Fruit fly (Drosophila melanogaster) S2 (cell line): ENCODE measurements around the gene CG3337.

Experiments used
- CG8478 ChIP-seq: fragments of >200 bp; optimal IDR thresholded peaks from 2 replicates; lab custom pipeline; 2018
- CTCF ChIP-seq, 2 experiments: fragments of >200 bp; optimal IDR thresholded peaks; 2 replicates each; lab custom pipeline; 2018

The CG3337 gene

dm6 chr3R:21223453-21224057 lies at the start of gene CG3337, which contains the start of gene Nelf-A:
TSS of gene CG3337 (minus strand) at chr3R:21223584.
TSS of gene Nelf-A (plus strand) at chr3R:21223704.
- TF ChIP-seq CTCF (optimal IDR thresholded peaks at IDR 0.05; lab: Kevin White, UChicago) (peak; percentile 96 to 98), CG8478 (no peak)

- no peak for TF ChIP-seq CTCF (optimal IDR thresholded peaks at IDR 0.05; lab: Kevin White, UChicago)
- no peak for TF ChIP-seq CG8478
Observed at dm6 chr3R:21271208-21271607, 47.8 kb upstream of the CG3337 start.

- no peak for TF ChIP-seq CTCF (optimal IDR thresholded peaks at IDR 0.05; lab: Kevin White, UChicago)
- TF ChIP-seq CG8478: no peak
Observed at dm6 chr3R:21270609-21271143, 47.3 kb upstream of the CG3337 start.

- TF ChIP-seq CG8478 (no peak), CTCF (optimal IDR thresholded peaks at IDR 0.05; lab: Kevin White, UChicago) (no peak)
Observed at dm6 chr3R:21269923-21270322, 46.5 kb upstream of the CG3337 start, which contains the start of the genes AP-2sigma and Idi. TSS of gene AP-2sigma (minus strand) at chr3R:21270075. TSS of gene Idi (plus strand) at chr3R:21270126.

dm6 chr3R:21268873-21269272 lies 45.5 kb upstream of the CG3337 start, which contains the start of gene Rab1:
TSS of gene Rab1 (minus strand) at chr3R:21269060.
- no peak for TF ChIP-seq CG8478
- TF ChIP-seq CTCF (optimal IDR thresholded peaks at IDR 0.05; lab: Kevin White, UChicago): no peak

dm6 chr3R:21267972-21268512 lies 44.7 kb upstream of the CG3337 start:
- TF ChIP-seq CG8478: no peak

dm6 chr3R:21263177-21263576 lies 39.8 kb upstream of the CG3337 start:
- TF ChIP-seq CTCF (optimal IDR thresholded peaks at IDR 0.05; lab: Kevin White, UChicago) (no peak), CG8478 (no peak)

- no peak for TF ChIP-seq CTCF (optimal IDR thresholded peaks at IDR 0.05; lab: Kevin White, UChicago)
- TF ChIP-seq CG8478: no peak
Observed at dm6 chr3R:21260795-21261194, 37.4 kb upstream of the CG3337 start.

dm6 chr3R:21254296-21254695 lies 30.9 kb upstream of the CG3337 start:
- TF ChIP-seq CG8478: no peak
- TF ChIP-seq CTCF (optimal IDR thresholded peaks at IDR 0.05; lab: Kevin White, UChicago): no peak

dm6 chr3R:21252478-21252877 lies 29.1 kb upstream of the CG3337 start:
- TF ChIP-seq CG8478: no peak
- peak; percentile 64 for TF ChIP-seq CTCF (optimal IDR thresholded peaks at IDR 0.05; lab: Kevin White, UChicago)

dm6 chr3R:21246492-21247061 lies 23.2 kb upstream of the CG3337 start, which contains the start of gene ETHR:
TSS of gene ETHR (plus strand) at chr3R:21247011.
- TF ChIP-seq CG8478 (no peak), CTCF (optimal IDR thresholded peaks at IDR 0.05; lab: Kevin White, UChicago) (no peak)

dm6 chr3R:21245846-21246245 lies 22.5 kb upstream of the CG3337 start:
- TF ChIP-seq CG8478 (no peak), CTCF (optimal IDR thresholded peaks at IDR 0.05; lab: Kevin White, UChicago) (no peak)

- TF ChIP-seq CG8478 (no peak), CTCF (optimal IDR thresholded peaks at IDR 0.05; lab: Kevin White, UChicago) (no peak)
Observed at dm6 chr3R:21242318-21242717, 18.9 kb upstream of the CG3337 start, which contains the start of gene CG5892. TSS of gene CG5892 (plus strand) at chr3R:21242618.

dm6 chr3R:21241332-21241731 lies 17.9 kb upstream of the CG3337 start:
- TF ChIP-seq CG8478 (no peak), CTCF (optimal IDR thresholded peaks at IDR 0.05; lab: Kevin White, UChicago) (no peak)

- TF ChIP-seq CTCF (optimal IDR thresholded peaks at IDR 0.05; lab: Kevin White, UChicago): no peak
- TF ChIP-seq CG8478: no peak
Observed at dm6 chr3R:21237099-21237498, 13.7 kb upstream of the CG3337 start, which contains the start of gene e. TSS of gene e (minus strand) at chr3R:21237177.

- no peak for TF ChIP-seq CG8478
- no peak for TF ChIP-seq CTCF (optimal IDR thresholded peaks at IDR 0.05; lab: Kevin White, UChicago)
Observed at dm6 chr3R:21224230-21224629, 846 bp upstream of the CG3337 start.
